Worm (Caenorhabditis elegans) whole organism, L4 larva: ENCODE data around the gene C29F5.1.

Experiments
- F10B5.3 ChIP-seq: sonication (generic microtip); optimal IDR thresholded peaks from 2 replicates; lab custom pipeline; 2016; ENCODE audit warnings: mild to moderate bottlenecking, missing genetic modification characterization, missing compliant biosample characterization
- F44E2.7 ChIP-seq: fragments of 200-800 bp; sonication (Bioruptor generic); IDR thresholded peaks from 2 replicates; pipeline ENCODE4 v2.1.2; 2022; ENCODE audit warnings: missing genetic modification characterization, missing compliant biosample characterization
- F49E8.2 ChIP-seq: sonication (generic microtip); optimal IDR thresholded peaks from 2 replicates; lab custom pipeline; 2016; ENCODE audit warnings: missing compliant biosample characterization, mild to moderate bottlenecking, missing genetic modification characterization, borderline replicate concordance
- T26A8.4 ChIP-seq: fragments of 200-800 bp; sonication (Bioruptor generic); IDR thresholded peaks from 2 replicates; pipeline ENCODE4 v1.3.6; 2022; ENCODE audit warnings: missing genetic modification characterization, missing compliant biosample characterization
- Y48G9A.11 ChIP-seq: fragments of 200-800 bp; sonication (Bioruptor generic); IDR thresholded peaks from 2 replicates; pipeline ENCODE4 v1.3.6; 2022; ENCODE audit warnings: missing genetic modification reagents, missing genetic modification characterization, missing compliant biosample characterization
- Y5F2A.4 ChIP-seq: fragments of 200-800 bp; sonication (Bioruptor generic); optimal IDR thresholded peaks from 2 replicates; lab custom pipeline; 2018; ENCODE audit warnings: mild to moderate bottlenecking, missing genetic modification characterization, missing compliant biosample characterization
- ZK337.2 ChIP-seq: fragments of 200-800 bp; sonication (Bioruptor generic); IDR thresholded peaks from 2 replicates; pipeline ENCODE4 v1.3.6; 2022; ENCODE audit warnings: missing genetic modification reagents, missing genetic modification characterization, missing compliant biosample characterization
- aha-1 ChIP-seq: fragments of 150-350 bp; peaks from one replicate; lab custom pipeline; 2014; ENCODE audit warnings: missing biosample characterization, missing genetic modification characterization
- aly-2 ChIP-seq: sonication (generic microtip); optimal IDR thresholded peaks from 2 replicates; lab custom pipeline; 2018; ENCODE audit warnings: missing biosample characterization, missing genetic modification characterization
- arid-1 ChIP-seq: fragments of 200-800 bp; sonication (Bioruptor generic); conservative IDR thresholded peaks from 2 replicates; pipeline ENCODE4 v1.3.6; 2022; ENCODE audit warnings: missing genetic modification reagents, missing genetic modification characterization, missing compliant biosample characterization
- ceh-28 ChIP-seq: fragments of 150-350 bp; optimal IDR thresholded peaks from 2 replicates; lab custom pipeline; 2014; ENCODE audit warnings: missing biosample characterization, missing genetic modification reagents, missing genetic modification characterization
- ceh-62 ChIP-seq: sonication (generic microtip); optimal IDR thresholded peaks from 2 replicates; lab custom pipeline; 2017; ENCODE audit warnings: missing biosample characterization, missing genetic modification characterization
- ces-1 ChIP-seq: fragments of 150-350 bp; sonication (generic microtip); optimal IDR thresholded peaks from 4 replicates; lab custom pipeline; 2014; ENCODE audit warnings: missing biosample characterization, missing genetic modification reagents, missing genetic modification characterization
- daf-16 ChIP-seq, 3 experiments: sonication (generic microtip); optimal IDR thresholded peaks; 2 replicates each; lab custom pipeline; 2016 to 2017; ENCODE audit warnings: missing genetic modification characterization in 3 of 3, missing genetic modification reagents in 3 of 3, mild to moderate bottlenecking in 2 of 3, missing compliant biosample characterization in 2 of 3, missing biosample characterization in 1 of 3, moderate library complexity in 1 of 3
- dmd-8 ChIP-seq: fragments of 200-800 bp; sonication (Bioruptor generic); IDR thresholded peaks from 2 replicates; pipeline ENCODE4 v1.3.6; 2022; ENCODE audit warnings: missing genetic modification characterization, missing compliant biosample characterization
- dve-1 ChIP-seq: sonication (generic microtip); optimal IDR thresholded peaks from 2 replicates; lab custom pipeline; 2017; ENCODE audit warnings: antibody characterized with exemption, mild to moderate bottlenecking, missing genetic modification characterization, missing compliant biosample characterization; ENCODE audit not compliant: insufficient read depth
- egl-27 ChIP-seq: sonication (generic microtip); optimal IDR thresholded peaks from 3 replicates; lab custom pipeline; 2017; ENCODE audit warnings: missing biosample characterization, missing genetic modification reagents, missing genetic modification characterization
- fkh-10 ChIP-seq: fragments of 150-350 bp; optimal IDR thresholded peaks from 2 replicates; lab custom pipeline; 2014; ENCODE audit warnings: missing biosample characterization, missing genetic modification reagents, missing genetic modification characterization
- hlh-11 ChIP-seq: fragments of 200-800 bp; sonication (Bioruptor generic); optimal IDR thresholded peaks from 2 replicates; lab custom pipeline; 2018; ENCODE audit warnings: mild to moderate bottlenecking, missing genetic modification characterization, missing compliant biosample characterization
- hlh-30 ChIP-seq: sonication (generic microtip); optimal IDR thresholded peaks from 2 replicates; lab custom pipeline; 2017; ENCODE audit warnings: antibody characterized with exemption, mild to moderate bottlenecking, missing genetic modification characterization, missing compliant biosample characterization; ENCODE audit not compliant: insufficient read depth
- lim-7 ChIP-seq: fragments of 200-800 bp; sonication (Bioruptor generic); IDR thresholded peaks from 2 replicates; pipeline ENCODE4 v1.3.6; 2022; ENCODE audit warnings: missing genetic modification characterization, missing compliant biosample characterization
- lin-1 ChIP-seq: fragments of 200-800 bp; sonication (Bioruptor generic); IDR thresholded peaks from 2 replicates; pipeline ENCODE4 v1.3.6; 2022; ENCODE audit warnings: missing genetic modification reagents, missing genetic modification characterization, missing compliant biosample characterization
- lin-39 ChIP-seq: fragments of 150-350 bp; optimal IDR thresholded peaks from 2 replicates; lab custom pipeline; 2014; ENCODE audit warnings: missing biosample characterization, missing genetic modification reagents, missing genetic modification characterization
- lsy-2 ChIP-seq, 2 experiments: fragments of 150-350 bp in 1 of 2; sonication (generic microtip) in 1 of 2; optimal IDR thresholded peaks; 2 replicates each; lab custom pipeline; 2014 to 2017; ENCODE audit warnings: missing biosample characterization in 2 of 2, missing genetic modification characterization in 2 of 2
- mdt-29 ChIP-seq: fragments of 200-800 bp; sonication (Bioruptor generic); IDR thresholded peaks from 2 replicates; pipeline ENCODE4 v1.3.6; 2022; ENCODE audit warnings: missing genetic modification reagents, missing genetic modification characterization, missing compliant biosample characterization
- mep-1 ChIP-seq: fragments of 150-350 bp; sonication (generic microtip); optimal IDR thresholded peaks from 3 replicates; lab custom pipeline; 2014; ENCODE audit warnings: missing biosample characterization, missing genetic modification characterization
- mes-2 ChIP-seq: sonication (generic microtip); optimal IDR thresholded peaks from 2 replicates; lab custom pipeline; 2016; ENCODE audit warnings: missing genotype, mild to moderate bottlenecking, missing genetic modification characterization, missing compliant biosample characterization; ENCODE audit not compliant: poor library complexity, severe bottlenecking
- nhr-11 ChIP-seq: fragments of 150-350 bp; optimal IDR thresholded peaks from 2 replicates; lab custom pipeline; 2014; ENCODE audit warnings: missing biosample characterization, missing genetic modification characterization
- nhr-111 ChIP-seq: fragments of 200-800 bp; sonication (Bioruptor generic); optimal IDR thresholded peaks from 2 replicates; lab custom pipeline; 2018; ENCODE audit warnings: mild to moderate bottlenecking, missing genetic modification characterization, missing compliant biosample characterization
- nhr-28 ChIP-seq: fragments of 150-350 bp; optimal IDR thresholded peaks from 2 replicates; lab custom pipeline; 2014; ENCODE audit warnings: missing biosample characterization, missing genetic modification characterization
- nhr-41 ChIP-seq: fragments of 200-800 bp; sonication (Bioruptor generic); IDR thresholded peaks from 2 replicates; pipeline ENCODE4 v1.3.6; 2022; ENCODE audit warnings: missing genetic modification reagents, missing genetic modification characterization, missing compliant biosample characterization
- nhr-6 ChIP-seq: fragments of 150-350 bp; optimal IDR thresholded peaks from 2 replicates; lab custom pipeline; 2014; ENCODE audit warnings: missing biosample characterization, missing genetic modification characterization
- nhr-77 ChIP-seq: fragments of 150-350 bp; optimal IDR thresholded peaks from 2 replicates; lab custom pipeline; 2014; ENCODE audit warnings: missing biosample characterization, missing genetic modification characterization
- pqm-1 ChIP-seq: sonication (generic microtip); optimal IDR thresholded peaks from 2 replicates; lab custom pipeline; 2017; ENCODE audit warnings: missing biosample characterization, missing genetic modification characterization
- rbr-2 ChIP-seq: sonication (generic microtip); optimal IDR thresholded peaks from 2 replicates; lab custom pipeline; 2016; ENCODE audit warnings: missing genotype, missing genetic modification characterization, missing compliant biosample characterization
- sdz-12 ChIP-seq: fragments of 200-800 bp; sonication (Bioruptor generic); optimal IDR thresholded peaks from 2 replicates; lab custom pipeline; 2018; ENCODE audit warnings: mild to moderate bottlenecking, missing genetic modification characterization, missing compliant biosample characterization
- unc-62 ChIP-seq, 3 experiments: fragments of 150-350 bp in 1 of 3; sonication (generic microtip); optimal IDR thresholded peaks in 2 of 3; peaks in 1 of 3; 1 replicate in 1 of 3; 2 replicates in 2 of 3; lab custom pipeline; 2014 to 2017; ENCODE audit warnings: missing biosample characterization in 3 of 3, missing genetic modification characterization in 3 of 3, missing genetic modification reagents in 3 of 3, missing genotype in 1 of 3
- ztf-11 ChIP-seq: fragments of 150-350 bp; optimal IDR thresholded peaks from 2 replicates; lab custom pipeline; 2014; ENCODE audit warnings: missing biosample characterization, missing genetic modification characterization

The C29F5.1 gene

DNA sequence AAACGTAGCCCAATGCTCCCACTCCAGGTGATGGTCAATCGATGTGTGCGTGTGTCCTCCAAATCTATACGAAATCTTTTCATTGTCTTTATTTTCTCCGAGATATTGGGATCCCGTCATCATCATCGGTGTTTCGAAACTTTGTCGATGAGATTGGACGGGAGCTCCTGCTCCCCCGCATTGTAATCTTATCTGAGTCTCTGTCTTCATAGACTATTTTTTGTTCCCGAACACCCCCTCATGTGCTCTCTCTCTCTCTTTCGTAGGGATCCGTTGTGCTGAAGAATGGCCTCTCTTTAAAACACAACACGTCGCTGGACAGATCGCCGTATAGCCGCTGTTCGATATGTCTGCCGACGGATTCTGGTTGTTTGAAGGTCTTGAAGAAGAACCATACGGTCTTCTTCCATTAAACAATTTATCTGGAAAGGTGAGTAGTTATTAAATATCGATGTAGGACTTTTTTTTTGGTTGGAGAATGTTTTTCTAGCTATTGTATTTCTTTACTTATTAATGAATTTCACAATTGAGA lies at the start of gene C29F5.1:
C29F5.1 (plus strand) TSS at position 317 of the 532 bp plus-strand sequence.
- TF ChIP-seq daf-16 (GFP tag; optimal IDR thresholded peaks at IDR 0.05; lab: Kevin White, UChicago) (peak in 1 of 2 experiments; percentile 18), daf-16 (tag; optimal IDR thresholded peaks at IDR 0.05; lab: Kevin White, UChicago) (no peak), ZK337.2 (0 out of 2 replicates have a peak, but pooled peaks have one; percentile 41), nhr-28 (peak; percentile 4), nhr-11 (peak; percentile 36), aly-2 (tag; lab: Kevin White, UChicago) (no peak)

- TF ChIP-seq dmd-8 (GFP tag; lab: Robert Waterston, UW) (no peak), lsy-2 (tag; optimal IDR thresholded peaks at IDR 0.05; lab: Kevin White, UChicago) (no peak), F10B5.3 (tag; lab: Kevin White, UChicago) (no peak), nhr-111 (no peak), arid-1 (GFP tag; lab: Robert Waterston, UW) (no peak), rbr-2 (tag; lab: Kevin White, UChicago) (no peak), mep-1 (no peak), egl-27 (tag; lab: Kevin White, UChicago) (no peak), sdz-12 (GFP tag; lab: Kevin White, UChicago) (no peak), aha-1 (tag; lab: Kevin White, UChicago) (no peak), nhr-77 (tag; lab: Kevin White, UChicago) (no peak), unc-62 (GFP tag; optimal IDR thresholded peaks at IDR 0.05 in 1 of 2; lab: Kevin White, UChicago) (no peak), unc-62 (tag; optimal IDR thresholded peaks at IDR 0.05; lab: Kevin White, UChicago) (no peak), Y48G9A.11 (GFP tag; lab: Robert Waterston, UW) (no peak), ceh-62 (tag; lab: Kevin White, UChicago) (no peak)
Measured at ce11 chrII:6256024-6256423, 47.3 kb upstream of the C29F5.1 start, which contains the start of gene F13H8.5. F13H8.5 (minus strand) TSS chrII:6256124.

DNA sequence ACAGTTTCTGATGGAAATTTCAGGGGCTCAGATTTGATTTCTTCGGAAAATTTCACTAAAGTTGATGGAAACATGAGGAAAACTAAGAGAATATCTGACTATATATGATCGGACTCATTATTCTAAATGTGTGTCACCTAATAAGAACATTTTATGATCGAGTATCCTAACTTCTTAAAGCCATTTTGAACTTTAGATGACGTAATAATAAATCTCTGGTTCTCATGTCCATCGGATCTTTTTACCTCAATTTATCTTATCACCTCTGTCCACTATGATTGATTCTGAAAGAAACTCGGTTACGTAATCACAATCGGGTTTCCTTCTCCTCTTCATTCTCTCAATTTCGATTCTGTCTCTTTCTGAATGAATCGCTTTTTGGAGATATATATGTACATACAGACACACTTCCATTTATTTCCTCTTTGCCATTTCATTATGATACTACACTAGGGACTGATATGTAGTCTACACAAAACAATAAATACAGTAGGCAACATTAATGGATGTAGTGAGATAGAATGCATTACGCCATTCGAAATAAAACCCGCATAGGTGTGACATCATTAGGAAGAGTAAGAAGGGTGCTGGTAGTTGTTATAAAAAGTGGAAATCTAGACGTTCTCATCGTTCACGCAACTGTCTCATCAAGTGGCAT lies 46.0 kb upstream of the C29F5.1 start:
- TF ChIP-seq lin-1 (GFP tag; lab: Robert Waterston, UW) (no peak), nhr-28 (peak; percentile 97), aly-2 (tag; lab: Kevin White, UChicago) (no peak), ces-1 (no peak), ztf-11 (tag; lab: Kevin White, UChicago) (no peak)

DNA sequence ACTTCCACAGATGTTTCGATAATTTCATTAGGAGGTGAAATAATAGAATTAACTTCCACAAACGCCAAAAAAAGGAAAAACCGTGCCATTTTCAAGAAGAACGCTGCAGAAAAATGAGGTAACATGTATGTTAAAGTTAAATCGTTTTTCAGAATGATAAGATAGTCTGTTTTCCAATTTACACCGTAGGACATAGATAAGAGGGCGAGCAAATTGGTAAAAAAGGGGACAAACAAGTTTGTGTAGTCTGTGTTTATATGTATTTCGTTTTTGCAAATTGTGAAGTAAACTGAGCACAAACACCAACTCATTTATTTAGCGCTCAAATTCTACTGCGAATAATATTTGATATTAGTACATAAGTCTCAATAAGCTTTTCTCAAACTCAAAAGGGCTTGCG lies 43.5 kb upstream of the C29F5.1 start, which contains the start of gene F13H8.11:
F13H8.11 (minus strand) TSS at position 155 of the 400 bp plus-strand sequence.
- TF ChIP-seq Y48G9A.11 (GFP tag; lab: Robert Waterston, UW) (no peak), daf-16 (GFP tag; optimal IDR thresholded peaks at IDR 0.05; lab: Kevin White, UChicago) (no peak), daf-16 (tag; optimal IDR thresholded peaks at IDR 0.05; lab: Kevin White, UChicago) (peak; percentile 90), lim-7 (GFP tag; lab: Robert Waterston, UW) (no peak), pqm-1 (peak; percentile 76), mdt-29 (no peak), hlh-11 (tag; lab: Kevin White, UChicago) (no peak), lin-39 (tag; lab: Kevin White, UChicago) (no peak), nhr-77 (tag; lab: Kevin White, UChicago) (peak; percentile 9), T26A8.4 (GFP tag; lab: Robert Waterston, UW) (no peak), nhr-28 (peak; percentile 92)

ce11 chrII:6260684-6261083 lies 42.6 kb upstream of the C29F5.1 start, which contains the start of gene nmgp-1:
nmgp-1 (plus strand) TSS chrII:6260857.
- TF ChIP-seq sdz-12 (GFP tag; lab: Kevin White, UChicago) (no peak), nhr-6 (tag; lab: Kevin White, UChicago) (peak; percentile 38), nhr-41 (GFP tag; lab: Robert Waterston, UW) (no peak), ztf-11 (tag; lab: Kevin White, UChicago) (no peak), dve-1 (tag; lab: Kevin White, UChicago) (peak; percentile 30), Y5F2A.4 (GFP tag; lab: Kevin White, UChicago) (no peak), ceh-28 (tag; lab: Kevin White, UChicago) (no peak), hlh-11 (tag; lab: Kevin White, UChicago) (peak; percentile 36), aha-1 (tag; lab: Kevin White, UChicago) (peak; percentile 76), F44E2.7 (GFP tag; lab: Robert Waterston, UW) (no peak), fkh-10 (no peak), mes-2 (peak; percentile 42), F49E8.2 (no peak), daf-16 (GFP tag; optimal IDR thresholded peaks at IDR 0.05; lab: Kevin White, UChicago) (no peak), daf-16 (tag; optimal IDR thresholded peaks at IDR 0.05; lab: Kevin White, UChicago) (peak; percentile 55), T26A8.4 (GFP tag; lab: Robert Waterston, UW) (no peak), hlh-30 (tag; lab: Kevin White, UChicago) (peak; percentile 1)
